Worm (Caenorhabditis elegans): Measurements from ENCODE around the gene clec-218.

DNA sequence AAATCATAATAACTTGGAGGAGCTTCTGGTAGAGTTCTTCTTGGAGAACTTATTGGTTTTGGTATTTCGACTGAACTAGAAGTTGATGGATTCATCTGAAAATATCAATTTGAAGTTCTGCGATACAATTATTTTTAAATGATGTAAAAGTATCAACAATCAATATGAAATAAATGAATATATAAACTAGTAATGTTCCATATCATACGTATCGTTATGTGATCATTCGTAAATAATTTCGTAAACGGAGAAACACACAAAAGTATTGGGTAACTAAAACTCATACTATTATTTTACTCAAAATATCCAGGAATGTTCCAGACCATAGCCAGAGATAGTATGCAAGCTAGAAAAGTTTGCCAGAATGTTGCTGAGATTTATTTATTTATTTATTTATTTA lies 1.4 kb upstream of the clec-218 start, which contains the start of gene W02D7.8:
- TF ChIP-seq nhr-11 (tag; optimal IDR thresholded peaks at IDR 0.05) = no peak
- TF ChIP-seq nhr-237 (tag; optimal IDR thresholded peaks at IDR 0.05) = no peak
- TF ChIP-seq ama-1 (optimal IDR thresholded peaks at IDR 0.05) = no peak
- no peak for TF ChIP-seq R02D3.7 (tag; optimal IDR thresholded peaks at IDR 0.05)
- no peak for TF ChIP-seq nhr-76 (tag; optimal IDR thresholded peaks at IDR 0.05)
- no peak for TF ChIP-seq nhr-12 (tag; optimal IDR thresholded peaks at IDR 0.05)
- TF ChIP-seq lin-15B (tag; optimal IDR thresholded peaks at IDR 0.05) = no peak
- no peak for TF ChIP-seq eor-1 (tag; optimal IDR thresholded peaks at IDR 0.05)
- TF ChIP-seq mdl-1 (tag; optimal IDR thresholded peaks at IDR 0.05) = no peak
- TF ChIP-seq fkh-10 (GFP tag; optimal IDR thresholded peaks at IDR 0.05) = no peak
- no peak for TF ChIP-seq egl-27 (tag; optimal IDR thresholded peaks at IDR 0.05)
- no peak for TF ChIP-seq nhr-67 (tag; optimal IDR thresholded peaks at IDR 0.05)
- TF ChIP-seq nhr-43 (tag; optimal IDR thresholded peaks at IDR 0.05; ENCODE audit: poor library complexity, severe bottlenecking) = no peak
- TF ChIP-seq sea-2 (GFP tag; optimal IDR thresholded peaks at IDR 0.05) = no peak

All from whole organism, L3 larva.